Fruit fly (Drosophila melanogaster) whole organism: ENCODE data around the gene CG9175.

ENCODE experiments used
- CG8478 ChIP-seq: fragments of >200 bp; optimal IDR thresholded peaks from 2 replicates; lab custom pipeline; 2018; ENCODE audit warnings: inconsistent platforms
- Dll ChIP-seq: fragments of >200 bp; optimal IDR thresholded peaks from 2 replicates; lab custom pipeline; 2017
- pan ChIP-seq: fragments of >200 bp; optimal IDR thresholded peaks from 2 replicates; lab custom pipeline; 2017

dm6 chr2L:6076143-6076542 lies 22.6 kb downstream of the CG9175 start:
- TF ChIP-seq pan (lab: Kevin White, UChicago) (no peak), CG8478 (no peak), Dll (no peak)
